Worm (Caenorhabditis elegans) whole organism, early embryonic: ENCODE data around the gene math-21.
"Not testable (repeated sequence)": the region's sequence is repeated elsewhere in the genome, so short reads cannot be mapped to it uniquely, and the experiment has no call there.

ENCODE experiments used
- B0310.2 ChIP-seq: sonication (generic microtip); optimal IDR thresholded peaks from 2 replicates; lab custom pipeline; 2016; ENCODE audit warnings: mild to moderate bottlenecking, missing genetic modification characterization, missing compliant biosample characterization
- F13C5.2 ChIP-seq: sonication (generic microtip); optimal IDR thresholded peaks from 2 replicates; lab custom pipeline; 2017; ENCODE audit warnings: mild to moderate bottlenecking, missing genetic modification characterization, inconsistent platforms, missing compliant biosample characterization
- aly-1 ChIP-seq: sonication (generic microtip); optimal IDR thresholded peaks from 2 replicates; lab custom pipeline; 2016; ENCODE audit warnings: missing genetic modification characterization, missing compliant biosample characterization
- ama-1 ChIP-seq: fragments of 150-350 bp; optimal IDR thresholded peaks from 2 replicates; lab custom pipeline; 2014
- ceh-36 ChIP-seq: sonication (generic microtip); optimal IDR thresholded peaks from 2 replicates; lab custom pipeline; 2016; ENCODE audit warnings: missing genetic modification characterization, inconsistent platforms, missing compliant biosample characterization
- flt-1 ChIP-seq: fragments of 200-800 bp; sonication (Bioruptor generic); IDR thresholded peaks from 2 replicates; pipeline ENCODE4 v1.3.6; 2022; ENCODE audit warnings: missing genetic modification characterization, missing compliant biosample characterization
- hmbx-1 ChIP-seq: sonication (generic microtip); optimal IDR thresholded peaks from 2 replicates; lab custom pipeline; 2016; ENCODE audit warnings: mild to moderate bottlenecking, missing genetic modification characterization, missing compliant biosample characterization
- hnd-1 ChIP-seq: sonication (generic microtip); optimal IDR thresholded peaks from 2 replicates; lab custom pipeline; 2016; ENCODE audit warnings: missing genetic modification characterization, missing compliant biosample characterization
- pes-1 ChIP-seq: fragments of 200-800 bp; sonication (Bioruptor generic); IDR thresholded peaks from 2 replicates; pipeline ENCODE4 v1.3.6; 2022; ENCODE audit warnings: missing genetic modification reagents, missing genetic modification characterization, missing compliant biosample characterization
- scrt-1 ChIP-seq: fragments of 200-800 bp; sonication (Bioruptor generic); IDR thresholded peaks from 2 replicates; pipeline ENCODE4 v1.3.6; 2022; ENCODE audit warnings: missing genetic modification characterization, missing compliant biosample characterization
- sea-1 ChIP-seq: fragments of 200-800 bp; sonication (Bioruptor generic); conservative IDR thresholded peaks from 2 replicates; pipeline ENCODE4 v1.3.6; 2022; ENCODE audit warnings: missing genetic modification characterization, missing compliant biosample characterization

DNA sequence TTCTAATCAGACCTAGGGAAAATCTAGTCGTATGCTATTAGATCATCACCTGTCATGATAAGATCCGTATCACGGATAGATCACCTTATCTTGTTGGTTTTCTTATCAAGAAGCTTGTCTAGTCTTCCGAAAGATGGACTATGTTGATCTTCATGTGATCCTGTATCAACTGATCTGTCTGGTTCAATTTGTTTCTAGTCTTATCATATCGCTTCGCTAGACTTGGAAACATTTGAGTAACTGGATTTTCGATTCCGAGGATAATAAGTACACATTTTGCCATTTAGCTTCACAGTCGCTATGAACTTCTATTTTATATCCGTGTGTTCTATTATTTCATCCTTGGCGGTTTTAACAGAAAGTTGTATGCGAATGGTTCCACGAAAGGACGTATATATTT, 45.4 kb upstream of the math-21 start, which contains the start of gene ZK250.2:
- TF ChIP-seq ceh-36 (tag; lab: Kevin White, UChicago); scrt-1 (GFP tag; lab: Robert Waterston, UW); flt-1 (GFP tag; lab: Robert Waterston, UW); sea-1; ama-1 (lab: Kevin White, UChicago); B0310.2 (tag; lab: Kevin White, UChicago); hmbx-1 (tag; lab: Kevin White, UChicago); pes-1 (GFP tag; lab: Robert Waterston, UW); aly-1; F13C5.2 (tag; lab: Kevin White, UChicago); hnd-1: not testable (repeated sequence)
